Worm (Caenorhabditis elegans) whole organism, mixed stage, embryonic: ENCODE measurements around the gene Y56A3A.2.

Experiments
- lin-13 ChIP-seq: fragments of 150-350 bp; optimal IDR thresholded peaks from 2 replicates; lab custom pipeline; 2014; ENCODE audit warnings: missing biosample characterization, missing genetic modification characterization
- unc-62 ChIP-seq: fragments of 150-350 bp; optimal IDR thresholded peaks from 2 replicates; lab custom pipeline; 2014; ENCODE audit warnings: missing biosample characterization, missing genetic modification reagents, missing genetic modification characterization
- ztf-11 ChIP-seq: fragments of 150-350 bp; optimal IDR thresholded peaks from 2 replicates; lab custom pipeline; 2014; ENCODE audit warnings: missing biosample characterization, missing genetic modification characterization

DNA sequence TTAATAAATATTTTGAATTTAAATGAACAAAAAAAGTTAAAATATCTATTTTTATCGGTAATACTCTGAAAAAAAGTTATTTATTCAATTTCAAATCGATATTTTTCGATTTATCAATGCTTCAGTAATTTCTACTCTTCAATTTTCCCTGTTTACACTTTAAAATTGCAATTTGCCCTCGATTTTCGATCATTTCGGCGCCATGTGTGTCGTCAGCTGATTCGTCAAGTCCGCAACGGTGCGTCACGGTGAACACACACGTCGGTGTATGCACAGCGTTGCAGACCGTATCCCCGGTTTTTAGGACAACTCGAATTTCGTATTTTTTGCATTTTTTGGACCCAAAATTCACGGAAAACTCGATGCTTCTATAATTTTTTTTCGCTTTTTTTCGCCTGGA lies 38.8 kb downstream of the Y56A3A.2 start, which contains the start of gene C18D11.3:
- TF ChIP-seq unc-62: peak; percentile 11
- peak; percentile 74 for TF ChIP-seq lin-13 (tag; lab: Kevin White, UChicago)
- no peak for TF ChIP-seq ztf-11
